Fruit fly (Drosophila melanogaster) whole organism, prepupa: ENCODE data around the gene CG12983.

ENCODE experiments used
- CG34406 ChIP-seq: fragments of 200-800 bp; sonication (Bioruptor generic); optimal IDR thresholded peaks from 3 replicates; lab custom pipeline; 2016; ENCODE audit warnings: missing biosample characterization, missing genetic modification characterization
- Gug ChIP-seq: fragments of 200-800 bp; sonication (Bioruptor generic); IDR thresholded peaks from 2 replicates; pipeline ENCODE4 v1.3.6; 2022; ENCODE audit warnings: missing biosample characterization, missing genetic modification characterization
- Hr39 ChIP-seq: fragments of 200-800 bp; sonication (Bioruptor generic); optimal IDR thresholded peaks from 2 replicates; lab custom pipeline; 2016; ENCODE audit warnings: missing biosample characterization, missing genetic modification characterization
- OdsH ChIP-seq: fragments of 200-800 bp; sonication (Bioruptor generic); optimal IDR thresholded peaks from 3 replicates; lab custom pipeline; 2016; ENCODE audit warnings: missing biosample characterization, missing genetic modification characterization
- Smox ChIP-seq: fragments of 200-800 bp; sonication (Bioruptor generic); optimal IDR thresholded peaks from 3 replicates; lab custom pipeline; 2016; ENCODE audit warnings: missing biosample characterization, missing genetic modification characterization
- eg ChIP-seq: fragments of 200-800 bp; sonication (Bioruptor generic); IDR thresholded peaks from 3 replicates; pipeline ENCODE4 v1.3.6; 2022; ENCODE audit warnings: missing biosample characterization, missing genetic modification characterization
- net ChIP-seq: fragments of 200-800 bp; sonication (Bioruptor generic); optimal IDR thresholded peaks from 3 replicates; lab custom pipeline; 2016; ENCODE audit warnings: missing biosample characterization, missing genetic modification characterization
- salr ChIP-seq, 2 experiments: fragments of 200-800 bp; sonication (Bioruptor generic); optimal IDR thresholded peaks; 3 replicates each; lab custom pipeline; 2016 to 2018; ENCODE audit warnings: missing biosample characterization in 2 of 2, missing genetic modification characterization in 2 of 2, mild to moderate bottlenecking in 1 of 2

DNA sequence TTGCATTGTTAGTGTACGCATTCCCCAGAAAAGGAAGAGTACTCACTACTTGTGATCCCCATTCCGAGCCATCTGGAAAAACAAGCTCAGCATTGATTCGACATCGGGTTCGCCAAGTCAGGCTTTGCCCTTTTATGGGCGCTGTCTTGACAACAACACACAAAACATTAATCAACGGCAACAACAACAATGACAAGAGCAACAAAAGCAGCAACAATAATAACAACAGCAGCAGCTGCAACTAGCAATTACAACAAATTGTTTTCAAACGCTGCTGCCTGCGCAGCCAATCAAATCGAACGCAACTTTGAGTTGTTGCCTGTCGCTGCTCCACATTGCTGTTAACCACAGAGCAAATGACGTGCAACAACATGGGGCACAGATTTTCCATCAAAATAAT, 24.5 kb downstream of the CG12983 start:
- TF ChIP-seq eg (GFP tag; lab: Robert Waterston, UW) = no peak
- no peak for TF ChIP-seq Hr39 (GFP tag; lab: Kevin White, UChicago)
- TF ChIP-seq Smox (GFP tag; lab: Kevin White, UChicago) = no peak
- no peak for TF ChIP-seq CG34406
- TF ChIP-seq net (GFP tag; lab: Kevin White, UChicago) = no peak
- no peak for TF ChIP-seq Gug
- no peak for TF ChIP-seq salr (GFP tag; optimal IDR thresholded peaks at IDR 0.05; lab: Kevin White, UChicago)
- TF ChIP-seq OdsH = no peak
